Worm (Caenorhabditis elegans) whole organism, early embryonic: ENCODE results near the gene R07E4.5.

ENCODE experiments used
- F13C5.2 ChIP-seq: sonication (generic microtip); optimal IDR thresholded peaks from 2 replicates; lab custom pipeline; 2017; ENCODE audit warnings: mild to moderate bottlenecking, missing genetic modification characterization, inconsistent platforms, missing compliant biosample characterization
- aly-1 ChIP-seq: sonication (generic microtip); optimal IDR thresholded peaks from 2 replicates; lab custom pipeline; 2016; ENCODE audit warnings: missing genetic modification characterization, missing compliant biosample characterization
- ama-1 ChIP-seq: fragments of 150-350 bp; optimal IDR thresholded peaks from 2 replicates; lab custom pipeline; 2014
- ceh-13 ChIP-seq: fragments of 200-800 bp; sonication (Bioruptor generic); optimal IDR thresholded peaks from 2 replicates; lab custom pipeline; 2018; ENCODE audit warnings: mild to moderate bottlenecking, missing genetic modification characterization, missing compliant biosample characterization
- ets-7 ChIP-seq: sonication (generic microtip); optimal IDR thresholded peaks from 2 replicates; lab custom pipeline; 2016; ENCODE audit warnings: missing genotype, missing genetic modification characterization, missing compliant biosample characterization
- flt-1 ChIP-seq: fragments of 200-800 bp; sonication (Bioruptor generic); IDR thresholded peaks from 2 replicates; pipeline ENCODE4 v1.3.6; 2022; ENCODE audit warnings: missing genetic modification characterization, missing compliant biosample characterization
- hmg-4 ChIP-seq: fragments of 200-800 bp; sonication (Bioruptor generic); optimal IDR thresholded peaks from 2 replicates; lab custom pipeline; 2018; ENCODE audit warnings: mild to moderate bottlenecking, missing genetic modification characterization, missing compliant biosample characterization
- hnd-1 ChIP-seq: sonication (generic microtip); optimal IDR thresholded peaks from 2 replicates; lab custom pipeline; 2016; ENCODE audit warnings: missing genetic modification characterization, missing compliant biosample characterization
- pes-1 ChIP-seq: fragments of 200-800 bp; sonication (Bioruptor generic); IDR thresholded peaks from 2 replicates; pipeline ENCODE4 v1.3.6; 2022; ENCODE audit warnings: missing genetic modification reagents, missing genetic modification characterization, missing compliant biosample characterization
- scrt-1 ChIP-seq: fragments of 200-800 bp; sonication (Bioruptor generic); IDR thresholded peaks from 2 replicates; pipeline ENCODE4 v1.3.6; 2022; ENCODE audit warnings: missing genetic modification characterization, missing compliant biosample characterization
- sea-1 ChIP-seq: fragments of 200-800 bp; sonication (Bioruptor generic); conservative IDR thresholded peaks from 2 replicates; pipeline ENCODE4 v1.3.6; 2022; ENCODE audit warnings: missing genetic modification characterization, missing compliant biosample characterization
- tbx-11 ChIP-seq: fragments of 200-800 bp; sonication (Bioruptor generic); IDR thresholded peaks from 2 replicates; pipeline ENCODE4 v1.3.6; 2022; ENCODE audit warnings: missing genetic modification characterization, missing compliant biosample characterization
- tbx-37 ChIP-seq: fragments of 200-800 bp; sonication (Bioruptor generic); conservative IDR thresholded peaks from 2 replicates; pipeline ENCODE4 v1.3.6; 2022; ENCODE audit warnings: missing genetic modification reagents, missing genetic modification characterization, missing compliant biosample characterization

ce11 chrX:5941325-5941724, 11.6 kb downstream of the R07E4.5 start:
- TF ChIP-seq scrt-1, result no peak
- no peak for TF ChIP-seq pes-1 (GFP tag; lab: Robert Waterston, UW)
- TF ChIP-seq ceh-13 (GFP tag; lab: Kevin White, UChicago), result no peak
- TF ChIP-seq tbx-11, result no peak
- no peak for TF ChIP-seq ama-1 (lab: Kevin White, UChicago)
- no peak for TF ChIP-seq hnd-1 (tag; lab: Kevin White, UChicago)
- TF ChIP-seq hmg-4, result no peak
- TF ChIP-seq flt-1 (GFP tag; lab: Robert Waterston, UW), result no peak
- TF ChIP-seq aly-1 (tag; lab: Kevin White, UChicago), result no peak
- no peak for TF ChIP-seq ets-7 (tag; lab: Kevin White, UChicago)
- TF ChIP-seq F13C5.2 (tag; lab: Kevin White, UChicago), result no peak
- TF ChIP-seq sea-1 (GFP tag; lab: Robert Waterston, UW), result no peak
- TF ChIP-seq tbx-37 (GFP tag; lab: Robert Waterston, UW), result no peak
